Worm (Caenorhabditis elegans): ENCODE measurements around the gene msra-1.

The msra-1 gene

ce11 chrII:7340703-7341102 lies 23.1 kb downstream of the msra-1 start:
- TF ChIP-seq M03D4.4 (tag; optimal IDR thresholded peaks at IDR 0.05) = no peak
- TF ChIP-seq ceh-39 (tag; optimal IDR thresholded peaks at IDR 0.05) = no peak
- no peak for TF ChIP-seq ces-1 (GFP tag; optimal IDR thresholded peaks at IDR 0.05)
- no peak for TF ChIP-seq drap-1 (GFP tag; optimal IDR thresholded peaks at IDR 0.05)
- no peak for TF ChIP-seq hlh-1 (tag; optimal IDR thresholded peaks at IDR 0.05)
- no peak for TF ChIP-seq sem-2 (GFP tag; optimal IDR thresholded peaks at IDR 0.05)
- TF ChIP-seq tbx-8 (GFP tag; optimal IDR thresholded peaks at IDR 0.05) = no peak
- no peak for TF ChIP-seq nhr-237 (tag; optimal IDR thresholded peaks at IDR 0.05)
- TF ChIP-seq lsy-2 (tag; optimal IDR thresholded peaks at IDR 0.05) = no peak
- TF ChIP-seq snpc-4 (tag; optimal IDR thresholded peaks at IDR 0.05) = no peak
- no peak for TF ChIP-seq cnd-1 (tag; optimal IDR thresholded peaks at IDR 0.05)
- TF ChIP-seq bed-3 (GFP tag; optimal IDR thresholded peaks at IDR 0.05) = no peak
- TF ChIP-seq flh-1 (GFP tag; optimal IDR thresholded peaks at IDR 0.05) = no peak
- TF ChIP-seq ceh-83 (GFP tag; optimal IDR thresholded peaks at IDR 0.05) = no peak

ce11 chrII:7338995-7339394 lies 24.8 kb downstream of the msra-1 start, which contains the start of gene nhr-21:
TSS of gene nhr-21 (plus strand) at chrII:7339229.
- TF ChIP-seq unc-62 (GFP tag; optimal IDR thresholded peaks at IDR 0.05) (peak; percentile 47), elt-3 (tag; optimal IDR thresholded peaks at IDR 0.05) (no peak), blmp-1 (tag; optimal IDR thresholded peaks at IDR 0.05) (no peak), nhr-28 (tag; optimal IDR thresholded peaks at IDR 0.05) (no peak), bed-3 (GFP tag; optimal IDR thresholded peaks at IDR 0.05) (no peak)

- TF ChIP-seq sem-2 (GFP tag; optimal IDR thresholded peaks at IDR 0.05) (no peak), mep-1 (tag; optimal IDR thresholded peaks at IDR 0.05) (peak; percentile 50), pha-4 (tag; optimal IDR thresholded peaks at IDR 0.05) (peak; percentile 27)
These were observed 26.4 kb downstream of the msra-1 start for ce11 chrII:7337469-7337893.

ce11 chrII:7331224-7331623 lies 32.6 kb downstream of the msra-1 start, which contains the start of gene npax-1:
TSS of gene npax-1 (minus strand) at chrII:7331324.
- no peak for TF ChIP-seq elt-1 (tag; optimal IDR thresholded peaks at IDR 0.05; ENCODE audit: borderline replicate concordance, insufficient read depth)
- no peak for TF ChIP-seq tbx-8 (GFP tag; optimal IDR thresholded peaks at IDR 0.05)
- no peak for TF ChIP-seq ham-2 (GFP tag; optimal IDR thresholded peaks at IDR 0.05)
- no peak for TF ChIP-seq mab-5 (tag; optimal IDR thresholded peaks at IDR 0.05)
- TF ChIP-seq ztf-11 (tag; optimal IDR thresholded peaks at IDR 0.05) = no peak
- no peak for TF ChIP-seq mep-1 (tag; optimal IDR thresholded peaks at IDR 0.05)
- no peak for TF ChIP-seq zip-8 (tag; optimal IDR thresholded peaks at IDR 0.05)
- TF ChIP-seq pha-4 (tag; optimal IDR thresholded peaks at IDR 0.05) = no peak
- no peak for TF ChIP-seq mls-2 (tag; optimal IDR thresholded peaks at IDR 0.05)
- no peak for TF ChIP-seq elt-3 (tag; optimal IDR thresholded peaks at IDR 0.05)
- TF ChIP-seq ceh-83 (GFP tag; optimal IDR thresholded peaks at IDR 0.05) = no peak
- TF ChIP-seq ceh-39 (tag; optimal IDR thresholded peaks at IDR 0.05) = no peak
- TF ChIP-seq lin-32 (GFP tag; optimal IDR thresholded peaks at IDR 0.05) = no peak
- TF ChIP-seq unc-120 (tag; optimal IDR thresholded peaks at IDR 0.05; ENCODE audit: poor library complexity, severe bottlenecking) = no peak

ce11 chrII:7326997-7327396 lies 36.8 kb downstream of the msra-1 start:
- TF ChIP-seq mep-1 (tag; optimal IDR thresholded peaks at IDR 0.05) (no peak), nhr-237 (tag; optimal IDR thresholded peaks at IDR 0.05) (no peak), unc-120 (tag; optimal IDR thresholded peaks at IDR 0.05; ENCODE audit: poor library complexity, severe bottlenecking) (peak; percentile 20), unc-62 (GFP tag; optimal IDR thresholded peaks at IDR 0.05) (peak; percentile 11), ces-1 (GFP tag; optimal IDR thresholded peaks at IDR 0.05) (peak; percentile 47), ztf-11 (tag; optimal IDR thresholded peaks at IDR 0.05) (no peak), hlh-1 (tag; optimal IDR thresholded peaks at IDR 0.05) (peak; percentile 12), nhr-28 (tag; optimal IDR thresholded peaks at IDR 0.05) (no peak)

ce11 chrII:7326199-7326598 lies 37.6 kb downstream of the msra-1 start:
- TF ChIP-seq mab-5 (tag; optimal IDR thresholded peaks at IDR 0.05) (no peak), ces-1 (GFP tag; optimal IDR thresholded peaks at IDR 0.05) (peak; percentile 32)

- TF ChIP-seq mab-5 (tag; optimal IDR thresholded peaks at IDR 0.05) (no peak), elt-1 (tag; optimal IDR thresholded peaks at IDR 0.05; ENCODE audit: borderline replicate concordance, insufficient read depth) (no peak), pha-4 (tag; optimal IDR thresholded peaks at IDR 0.05) (no peak), lin-32 (GFP tag; optimal IDR thresholded peaks at IDR 0.05) (no peak), mls-2 (tag; optimal IDR thresholded peaks at IDR 0.05) (no peak), drap-1 (GFP tag; optimal IDR thresholded peaks at IDR 0.05) (no peak), cnd-1 (tag; optimal IDR thresholded peaks at IDR 0.05) (no peak)
These were observed 38.8 kb downstream of the msra-1 start for ce11 chrII:7325063-7325480.

All from whole organism, mixed stage, embryonic.